Fruit fly (Drosophila melanogaster) whole organism, embryonic: ENCODE results near the gene Tim9b.

Experiments used
- Abd-B ChIP-seq: fragments of 200-800 bp; sonication (Bioruptor generic); optimal IDR thresholded peaks from 2 replicates; lab custom pipeline; 2018; ENCODE audit warnings: missing biosample characterization, mild to moderate bottlenecking, missing genetic modification characterization, moderate library complexity
- CG10274 ChIP-seq: fragments of 200-800 bp; sonication (Bioruptor generic); optimal IDR thresholded peaks from 3 replicates; lab custom pipeline; 2017; ENCODE audit warnings: missing biosample characterization, mild to moderate bottlenecking, missing genetic modification characterization
- CG10366 ChIP-seq: fragments of 200-800 bp; sonication (Bioruptor generic); IDR thresholded peaks from 2 replicates; pipeline ENCODE4 v1.3.6; 2022; ENCODE audit warnings: missing biosample characterization, missing genetic modification characterization
- CG12769 ChIP-seq: fragments of 200-800 bp; sonication (Bioruptor generic); optimal IDR thresholded peaks from 2 replicates; lab custom pipeline; 2019; ENCODE audit warnings: missing biosample characterization, mild to moderate bottlenecking, missing genetic modification characterization, moderate library complexity
- CG14441 ChIP-seq: fragments of 200-800 bp; sonication (Bioruptor generic); IDR thresholded peaks from 2 replicates; pipeline ENCODE4 v1.3.6; 2022; ENCODE audit warnings: missing biosample characterization, missing genetic modification characterization
- CG15601 ChIP-seq: fragments of 200-800 bp; sonication (Bioruptor generic); optimal IDR thresholded peaks from 3 replicates; lab custom pipeline; 2019; ENCODE audit warnings: missing biosample characterization, mild to moderate bottlenecking, missing genetic modification characterization, moderate library complexity
- CG1603 ChIP-seq: fragments of 200-800 bp; sonication (Bioruptor generic); optimal IDR thresholded peaks from 2 replicates; lab custom pipeline; 2019; ENCODE audit warnings: missing biosample characterization, mild to moderate bottlenecking, missing genetic modification characterization, moderate library complexity
- CG17385 ChIP-seq: fragments of 200-800 bp; sonication (Bioruptor generic); optimal IDR thresholded peaks from 3 replicates; lab custom pipeline; 2018; ENCODE audit warnings: missing biosample characterization, mild to moderate bottlenecking, missing genetic modification characterization
- CG1792 ChIP-seq: fragments of 200-800 bp; sonication (Bioruptor generic); optimal IDR thresholded peaks from 2 replicates; lab custom pipeline; 2016; ENCODE audit warnings: missing biosample characterization, missing genetic modification characterization
- CG18476 ChIP-seq: fragments of 200-800 bp; sonication (Bioruptor generic); optimal IDR thresholded peaks from 2 replicates; lab custom pipeline; 2016; ENCODE audit warnings: missing biosample characterization, mild to moderate bottlenecking, missing genetic modification characterization
- CG2712 ChIP-seq: fragments of 200-800 bp; optimal IDR thresholded peaks from 3 replicates; lab custom pipeline; 2019; ENCODE audit warnings: missing biosample characterization, mild to moderate bottlenecking, missing genetic modification characterization, moderate library complexity
- CG3065 ChIP-seq: fragments of 200-800 bp; sonication (Bioruptor generic); optimal IDR thresholded peaks from 2 replicates; lab custom pipeline; 2016; ENCODE audit warnings: missing biosample characterization, missing genetic modification characterization
- CG31224 ChIP-seq: fragments of 200-800 bp; sonication (Bioruptor generic); IDR thresholded peaks from 2 replicates; pipeline ENCODE4 v1.3.6; 2022; ENCODE audit warnings: missing biosample characterization, missing genetic modification characterization
- CG32772 ChIP-seq: fragments of 200-800 bp; sonication (Bioruptor generic); IDR thresholded peaks from 2 replicates; pipeline ENCODE4 v1.3.6; 2022; ENCODE audit warnings: missing biosample characterization, missing genetic modification characterization
- CG34224 ChIP-seq: fragments of 200-800 bp; sonication (Bioruptor generic); IDR thresholded peaks from 3 replicates; pipeline ENCODE4 v1.3.6; 2022; ENCODE audit warnings: missing biosample characterization, missing genetic modification characterization; ENCODE audit not compliant: partially characterized antibody
- CG4328 ChIP-seq: fragments of 200-800 bp; sonication (Bioruptor generic); optimal IDR thresholded peaks from 3 replicates; lab custom pipeline; 2017; ENCODE audit warnings: missing biosample characterization, missing genetic modification reagents, missing genetic modification characterization
- CG6683 ChIP-seq: fragments of 200-800 bp; sonication (Bioruptor generic); optimal IDR thresholded peaks from 2 replicates; lab custom pipeline; 2017; ENCODE audit warnings: missing biosample characterization, mild to moderate bottlenecking, missing genetic modification characterization, missing genetic modification reagents
- CG6765 ChIP-seq: fragments of 200-800 bp; sonication (Bioruptor generic); optimal IDR thresholded peaks from 3 replicates; lab custom pipeline; 2017; ENCODE audit warnings: missing biosample characterization, mild to moderate bottlenecking, missing genetic modification characterization
- CG8089 ChIP-seq: fragments of 200-800 bp; sonication (Bioruptor generic); optimal IDR thresholded peaks from 3 replicates; lab custom pipeline; 2016; ENCODE audit warnings: missing biosample characterization, missing genetic modification characterization
- CG8281 ChIP-seq: fragments of 200-800 bp; sonication (Bioruptor generic); optimal IDR thresholded peaks from 2 replicates; lab custom pipeline; 2018; ENCODE audit warnings: missing biosample characterization, mild to moderate bottlenecking, missing genetic modification characterization, moderate library complexity
- CG8765 ChIP-seq: fragments of 200-800 bp; sonication (Bioruptor generic); IDR thresholded peaks from 2 replicates; pipeline ENCODE4 v1.3.6; 2022; ENCODE audit warnings: missing biosample characterization, missing genetic modification characterization
- CG8944 ChIP-seq: fragments of 200-800 bp; sonication (Bioruptor generic); optimal IDR thresholded peaks from 3 replicates; lab custom pipeline; 2016; ENCODE audit warnings: missing biosample characterization, missing genetic modification characterization
- D ChIP-seq, 2 experiments: fragments of 200-800 bp in 1 of 2; fragments of >200 bp in 1 of 2; sonication (Bioruptor generic) in 1 of 2; optimal IDR thresholded peaks; 2 replicates in 1 of 2; 3 replicates in 1 of 2; lab custom pipeline; 2017; ENCODE audit warnings: mild to moderate bottlenecking in 1 of 2, missing biosample characterization in 1 of 2, missing genetic modification characterization in 1 of 2, missing genetic modification reagents in 1 of 2
- HHEX ChIP-seq: fragments of 200-800 bp; sonication (Bioruptor generic); optimal IDR thresholded peaks from 3 replicates; lab custom pipeline; 2017; ENCODE audit warnings: missing biosample characterization, mild to moderate bottlenecking, missing genetic modification characterization, missing genetic modification reagents
- Hand ChIP-seq: fragments of 200-800 bp; sonication (Bioruptor generic); optimal IDR thresholded peaks from 2 replicates; lab custom pipeline; 2017; ENCODE audit warnings: mild to moderate bottlenecking, missing biosample characterization, missing genetic modification reagents, missing genetic modification characterization
- HmgD ChIP-seq: fragments of 200-800 bp; sonication (Bioruptor generic); optimal IDR thresholded peaks from 3 replicates; lab custom pipeline; 2016; ENCODE audit warnings: missing biosample characterization, missing genetic modification characterization
- Hr78 ChIP-seq, 2 experiments: fragments of 200-800 bp in 1 of 2; fragments of >200 bp in 1 of 2; sonication (Bioruptor generic) in 1 of 2; optimal IDR thresholded peaks; 2 replicates each; lab custom pipeline; 2017 to 2019; ENCODE audit warnings: missing biosample characterization in 2 of 2, missing genetic modification characterization in 2 of 2, mild to moderate bottlenecking in 1 of 2, moderate library complexity in 1 of 2
- Jarid2 ChIP-seq: fragments of 200-800 bp; sonication (Bioruptor generic); optimal IDR thresholded peaks from 3 replicates; lab custom pipeline; 2017; ENCODE audit warnings: mild to moderate bottlenecking, missing biosample characterization, missing genetic modification reagents, missing genetic modification characterization
- MESR4 ChIP-seq: fragments of 200-800 bp; sonication (Bioruptor generic); optimal IDR thresholded peaks from 2 replicates; lab custom pipeline; 2018; ENCODE audit warnings: missing biosample characterization, mild to moderate bottlenecking, missing genetic modification characterization, moderate library complexity
- Med ChIP-seq: fragments of 200-800 bp; sonication (Bioruptor generic); peaks from one replicate; lab custom pipeline; 2016; ENCODE audit warnings: missing biosample characterization, missing genetic modification characterization, mild to moderate bottlenecking, inconsistent platforms, moderate library complexity
- Spps ChIP-seq: fragments of 200-800 bp; sonication (Bioruptor generic); optimal IDR thresholded peaks from 2 replicates; lab custom pipeline; 2018; ENCODE audit warnings: missing biosample characterization, mild to moderate bottlenecking, missing genetic modification characterization
- ato ChIP-seq: fragments of 200-800 bp; sonication (Bioruptor generic); IDR thresholded peaks from 2 replicates; pipeline ENCODE4 v1.3.6; 2022; ENCODE audit warnings: missing biosample characterization, missing genetic modification characterization; ENCODE audit not compliant: partially characterized antibody
- crc ChIP-seq: fragments of 200-800 bp; sonication (Bioruptor generic); optimal IDR thresholded peaks from 2 replicates; lab custom pipeline; 2016; ENCODE audit warnings: missing biosample characterization, missing genetic modification characterization
- crol ChIP-seq: fragments of 200-800 bp; sonication (Bioruptor generic); IDR thresholded peaks from 2 replicates; pipeline ENCODE4 v1.3.6; 2022; ENCODE audit warnings: missing biosample characterization, missing genetic modification characterization
- esg ChIP-seq: fragments of 200-800 bp; sonication (Bioruptor generic); conservative IDR thresholded peaks from 2 replicates; pipeline ENCODE4 v1.3.6; 2022; ENCODE audit warnings: missing biosample characterization, missing genetic modification characterization
- gem ChIP-seq: fragments of 200-800 bp; sonication (Bioruptor generic); optimal IDR thresholded peaks from 2 replicates; lab custom pipeline; 2019; ENCODE audit warnings: missing biosample characterization, mild to moderate bottlenecking, missing genetic modification characterization, moderate library complexity
- gfzf ChIP-seq: fragments of 200-800 bp; sonication (Bioruptor generic); optimal IDR thresholded peaks from 2 replicates; lab custom pipeline; 2016; ENCODE audit warnings: missing biosample characterization, mild to moderate bottlenecking, missing genetic modification characterization, moderate library complexity
- jing ChIP-seq: fragments of 200-800 bp; sonication (Bioruptor generic); optimal IDR thresholded peaks from 2 replicates; lab custom pipeline; 2018; ENCODE audit warnings: missing biosample characterization, mild to moderate bottlenecking, missing genetic modification characterization
- ken ChIP-seq: fragments of 200-800 bp; sonication (Bioruptor generic); IDR thresholded peaks from 3 replicates; pipeline ENCODE4 v1.3.6; 2022; ENCODE audit warnings: missing biosample characterization, missing genetic modification characterization
- lab ChIP-seq: fragments of 200-800 bp; sonication (Bioruptor generic); optimal IDR thresholded peaks from 3 replicates; lab custom pipeline; 2017; ENCODE audit warnings: missing biosample characterization, missing genetic modification characterization, mild to moderate bottlenecking, moderate library complexity, missing genetic modification reagents
- nom ChIP-seq: fragments of 200-800 bp; sonication (Bioruptor generic); optimal IDR thresholded peaks from 2 replicates; lab custom pipeline; 2017; ENCODE audit warnings: missing biosample characterization, missing genetic modification characterization, mild to moderate bottlenecking, moderate library complexity, missing genetic modification reagents
- psq ChIP-seq: fragments of 200-800 bp; sonication (Bioruptor generic); optimal IDR thresholded peaks from 2 replicates; lab custom pipeline; 2017; ENCODE audit warnings: missing biosample characterization, missing genetic modification characterization
- sens ChIP-seq: fragments of 200-800 bp; sonication (Bioruptor generic); peaks from one replicate; lab custom pipeline; 2016; ENCODE audit warnings: missing biosample characterization, missing genetic modification characterization
- slou ChIP-seq: fragments of 200-800 bp; sonication (Bioruptor generic); optimal IDR thresholded peaks from 3 replicates; lab custom pipeline; 2016; ENCODE audit warnings: missing biosample characterization, missing genetic modification characterization
- toy ChIP-seq: fragments of 200-800 bp; sonication (Bioruptor generic); IDR thresholded peaks from 2 replicates; pipeline ENCODE4 v1.3.6; 2022; ENCODE audit warnings: missing biosample characterization, missing genetic modification characterization
- vvl ChIP-seq: fragments of 200-800 bp; sonication (Bioruptor generic); IDR thresholded peaks from 2 replicates; pipeline ENCODE4 v1.3.6; 2022; ENCODE audit warnings: missing biosample characterization, missing genetic modification characterization

The Tim9b gene

DNA sequence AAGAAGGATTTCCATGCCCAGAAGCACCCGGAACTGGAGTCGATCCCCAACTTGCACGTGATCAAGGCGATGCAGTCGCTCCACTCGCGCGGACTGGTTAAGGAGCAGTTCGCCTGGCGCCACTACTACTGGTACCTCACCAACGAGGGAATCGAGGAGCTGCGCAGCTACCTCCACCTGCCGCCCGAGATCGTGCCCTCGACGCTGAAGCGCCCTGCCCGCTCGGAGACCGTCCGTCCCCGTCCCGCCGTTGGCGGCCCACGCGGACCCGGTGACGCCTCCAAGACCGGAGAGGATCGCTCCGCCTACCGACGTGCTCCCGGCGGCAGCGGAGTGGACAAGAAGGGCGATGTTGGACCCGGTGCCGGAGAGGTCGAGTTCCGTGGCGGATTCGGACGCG lies 19.8 kb downstream of the Tim9b start (continued):
- TF ChIP-seq Hr78 (GFP tag; optimal IDR thresholded peaks at IDR 0.05; lab: Kevin White, UChicago) (no peak), gfzf (no peak), Hand (GFP tag; lab: Kevin White, UChicago) (no peak), CG10366 (GFP tag; lab: Robert Waterston, UW) (no peak), sens (peak; percentile 78), CG10274 (GFP tag; lab: Kevin White, UChicago) (no peak), CG8765 (GFP tag; lab: Robert Waterston, UW) (no peak), gem (tag; lab: Kevin White, UChicago) (no peak), jing (GFP tag; lab: Kevin White, UChicago) (no peak), CG1603 (tag; lab: Kevin White, UChicago) (no peak), CG8281 (tag; lab: Kevin White, UChicago) (no peak), Med (GFP tag; lab: Kevin White, UChicago) (peak; percentile 75), HHEX (GFP tag; lab: Kevin White, UChicago) (no peak), CG32772 (GFP tag; lab: Robert Waterston, UW) (no peak), crol (GFP tag; lab: Robert Waterston, UW) (no peak), CG15601 (no peak), CG12769 (tag; lab: Kevin White, UChicago) (no peak), ken (GFP tag; lab: Robert Waterston, UW) (0 out of 3 replicates have a peak, but pooled peaks have one; percentile 15), psq (GFP tag; lab: Kevin White, UChicago) (no peak)

DNA sequence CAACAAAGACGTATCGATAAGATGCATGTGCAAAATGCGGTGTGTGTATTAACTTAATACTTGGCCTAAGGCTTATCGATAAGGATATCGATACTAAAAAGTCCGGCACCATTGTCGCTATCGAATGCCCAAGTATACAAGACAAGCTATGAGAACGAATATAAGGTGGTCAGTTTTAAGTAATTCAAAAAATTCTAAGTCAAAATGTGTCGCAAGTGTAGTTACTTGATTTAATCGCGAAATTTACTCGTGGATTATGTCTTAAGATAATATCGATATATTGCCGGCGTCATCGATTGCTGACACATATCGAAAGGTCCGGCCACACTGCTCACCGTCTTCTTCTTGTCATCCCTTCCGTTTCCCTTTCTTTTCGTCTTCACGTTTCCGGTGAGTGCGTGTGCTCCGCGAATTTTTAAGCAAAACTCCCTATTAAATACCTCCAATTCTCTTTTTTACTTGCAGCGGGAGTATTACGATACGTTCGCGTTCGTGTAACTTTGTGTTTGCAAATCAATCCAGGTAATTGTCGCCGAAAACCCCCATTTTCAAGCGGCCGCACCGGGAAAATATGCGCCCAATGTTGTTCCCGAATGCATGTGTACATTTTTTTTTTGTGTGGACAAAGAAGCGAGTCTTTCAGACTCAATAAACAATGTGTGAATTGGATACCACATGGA lies 20.5 kb downstream of the Tim9b start, which contains the start of gene RpS10b:
TSS of gene RpS10b (plus strand) at position 348 of the 680 bp plus-strand sequence.
- peak; percentile 76 for TF ChIP-seq vvl (GFP tag; lab: Robert Waterston, UW)
- peak; percentile 56; the same call in 1 of the 2 replicates for TF ChIP-seq CG14441 (GFP tag; lab: Robert Waterston, UW)
- peak; percentile 29; the same call in 1 of the 2 replicates for TF ChIP-seq CG8765 (GFP tag; lab: Robert Waterston, UW)
- TF ChIP-seq CG3065 (GFP tag; lab: Kevin White, UChicago), result peak; percentile 67
- peak; percentile 91 for TF ChIP-seq CG8089 (GFP tag; lab: Kevin White, UChicago)
- TF ChIP-seq CG2712, result peak; percentile 74
- TF ChIP-seq CG34224, result peak; percentile 88
- peak; percentile 73 for TF ChIP-seq CG8944 (GFP tag; lab: Kevin White, UChicago)
- peak; percentile 54 for TF ChIP-seq toy (GFP tag; lab: Robert Waterston, UW)
- peak; percentile 70 for TF ChIP-seq CG18476
- peak; percentile 59 for TF ChIP-seq CG31224 (GFP tag; lab: Robert Waterston, UW)
- peak; percentile 84 for TF ChIP-seq CG6683 (GFP tag; lab: Kevin White, UChicago)
- peak; percentile 46 for TF ChIP-seq crc (GFP tag; lab: Kevin White, UChicago)
- TF ChIP-seq CG6765, result peak; percentile 97
- peak; percentile 89 for TF ChIP-seq CG1792 (GFP tag; lab: Kevin White, UChicago)
- peak; percentile 74; the same call in 1 of the 2 replicates for TF ChIP-seq ato (GFP tag; lab: Robert Waterston, UW)
- peak; percentile 56 for TF ChIP-seq D (optimal IDR thresholded peaks at IDR 0.05; lab: Kevin White, UChicago)
- TF ChIP-seq D (GFP tag; optimal IDR thresholded peaks at IDR 0.05; lab: Kevin White, UChicago), result peak; percentile 90
- peak; percentile 96 for TF ChIP-seq CG4328
- TF ChIP-seq CG10274 (GFP tag; lab: Kevin White, UChicago), result peak; percentile 89
- TF ChIP-seq Jarid2 (GFP tag; lab: Kevin White, UChicago), result peak; percentile 82
- peak; percentile 80 for TF ChIP-seq HmgD (GFP tag; lab: Kevin White, UChicago)
- peak; percentile 97 for TF ChIP-seq MESR4 (GFP tag; lab: Kevin White, UChicago)
- TF ChIP-seq Spps (tag; lab: Kevin White, UChicago), result peak; percentile 65
- peak; percentile 96 for TF ChIP-seq lab (GFP tag; lab: Kevin White, UChicago)
- TF ChIP-seq slou (GFP tag; lab: Kevin White, UChicago), result peak; percentile 78
- TF ChIP-seq Abd-B (GFP tag; lab: Kevin White, UChicago), result peak; percentile 83
- TF ChIP-seq Hr78 (GFP tag; optimal IDR thresholded peaks at IDR 0.05; lab: Kevin White, UChicago), result peak in 1 of 2 experiments; percentile 50
- 0 out of 2 replicates have a peak, but pooled peaks have one; percentile 19 for TF ChIP-seq esg (GFP tag; lab: Robert Waterston, UW)
- peak; percentile 96 for TF ChIP-seq nom (GFP tag; lab: Kevin White, UChicago)
- TF ChIP-seq CG17385, result peak; percentile 98
